Fruit fly (Drosophila melanogaster) whole organism, embryonic: ENCODE data around the gene CCHa1.

Experiments used
- Adf1 ChIP-seq: fragments of 200-800 bp; sonication (Bioruptor generic); IDR thresholded peaks from 2 replicates; pipeline ENCODE4 v1.3.6; 2022; ENCODE audit warnings: missing biosample characterization, missing genetic modification characterization
- CG12659 ChIP-seq: fragments of 200-800 bp; sonication (Bioruptor generic); optimal IDR thresholded peaks from 3 replicates; lab custom pipeline; 2017; ENCODE audit warnings: mild to moderate bottlenecking, missing biosample characterization, missing genetic modification reagents, missing genetic modification characterization
- CG13287 ChIP-seq: fragments of 200-800 bp; sonication (Bioruptor generic); IDR thresholded peaks from 2 replicates; pipeline ENCODE4 v1.3.6; 2022; ENCODE audit warnings: missing biosample characterization, missing genetic modification characterization; ENCODE audit not compliant: partially characterized antibody
- CG14441 ChIP-seq: fragments of 200-800 bp; sonication (Bioruptor generic); IDR thresholded peaks from 2 replicates; pipeline ENCODE4 v1.3.6; 2022; ENCODE audit warnings: missing biosample characterization, missing genetic modification characterization
- CG2202 ChIP-seq: fragments of 200-800 bp; sonication (Bioruptor generic); optimal IDR thresholded peaks from 2 replicates; lab custom pipeline; 2018; ENCODE audit warnings: missing biosample characterization, mild to moderate bottlenecking, missing genetic modification characterization
- CG31365 ChIP-seq: fragments of 200-800 bp; sonication (Bioruptor generic); optimal IDR thresholded peaks from 2 replicates; lab custom pipeline; 2018; ENCODE audit warnings: missing biosample characterization, mild to moderate bottlenecking, missing genetic modification characterization
- CG33213 ChIP-seq: fragments of 200-800 bp; sonication (Bioruptor generic); optimal IDR thresholded peaks from 3 replicates; lab custom pipeline; 2016; ENCODE audit warnings: missing biosample characterization, missing genetic modification characterization
- CG3726 ChIP-seq: fragments of 200-800 bp; sonication (Bioruptor generic); IDR thresholded peaks from 3 replicates; pipeline ENCODE4, ENCODE4 v1.3.6; 2022; ENCODE audit warnings: missing biosample characterization, missing genetic modification characterization
- CG3847 ChIP-seq: fragments of 200-800 bp; sonication (Bioruptor generic); IDR thresholded peaks from 2 replicates; pipeline ENCODE4 v1.3.6; 2022; ENCODE audit warnings: missing biosample characterization, missing genetic modification characterization
- CG6854 ChIP-seq: fragments of 200-800 bp; sonication (Bioruptor generic); optimal IDR thresholded peaks from 3 replicates; lab custom pipeline; 2017; ENCODE audit warnings: missing biosample characterization, mild to moderate bottlenecking, missing genetic modification characterization
- CG7556 ChIP-seq: fragments of 200-800 bp; sonication (Bioruptor generic); optimal IDR thresholded peaks from 2 replicates; lab custom pipeline; 2017; ENCODE audit warnings: missing biosample characterization, mild to moderate bottlenecking, missing genetic modification characterization
- CG8924 ChIP-seq: fragments of 200-800 bp; optimal IDR thresholded peaks from 3 replicates; lab custom pipeline; 2019; ENCODE audit warnings: missing biosample characterization, mild to moderate bottlenecking, missing genetic modification characterization, moderate library complexity
- CG9797 ChIP-seq: fragments of 200-800 bp; sonication (Bioruptor generic); optimal IDR thresholded peaks from 3 replicates; lab custom pipeline; 2018; ENCODE audit warnings: missing biosample characterization, mild to moderate bottlenecking, missing genetic modification characterization
- CG9817 ChIP-seq: fragments of 200-800 bp; sonication (Bioruptor generic); optimal IDR thresholded peaks from 2 replicates; lab custom pipeline; 2018; ENCODE audit warnings: missing biosample characterization, mild to moderate bottlenecking, missing genetic modification characterization, moderate library complexity
- CHES-1-like ChIP-seq: fragments of 200-800 bp; sonication (Bioruptor generic); optimal IDR thresholded peaks from 2 replicates; lab custom pipeline; 2016; ENCODE audit warnings: missing biosample characterization, missing genetic modification characterization
- CoRest ChIP-seq: fragments of 200-800 bp; sonication (Bioruptor generic); optimal IDR thresholded peaks from 3 replicates; lab custom pipeline; 2018; ENCODE audit warnings: missing biosample characterization, mild to moderate bottlenecking, missing genetic modification characterization, moderate library complexity
- Dek ChIP-seq: fragments of 200-800 bp; sonication (Bioruptor generic); optimal IDR thresholded peaks from 3 replicates; lab custom pipeline; 2019; ENCODE audit warnings: missing biosample characterization, mild to moderate bottlenecking, missing genetic modification characterization, moderate library complexity
- Dfd ChIP-seq, 2 experiments: fragments of >200 bp; optimal IDR thresholded peaks; 2 replicates each; lab custom pipeline; 2017; ENCODE audit warnings: missing biosample characterization in 2 of 2, missing genetic modification characterization in 2 of 2
- Dref ChIP-seq: fragments of 200-800 bp; sonication (Bioruptor generic); IDR thresholded peaks from 2 replicates; pipeline ENCODE4 v1.3.6; 2022; ENCODE audit warnings: missing biosample characterization, missing genetic modification characterization
- E2f2 ChIP-seq: fragments of 200-800 bp; sonication (Bioruptor generic); IDR thresholded peaks from 2 replicates; pipeline ENCODE4 v1.3.6; 2022; ENCODE audit warnings: missing biosample characterization, missing genetic modification characterization
- Gug ChIP-seq: fragments of 200-800 bp; sonication (Bioruptor generic); IDR thresholded peaks from 4 replicates; pipeline ENCODE4 v1.3.6; 2022; ENCODE audit warnings: missing biosample characterization, missing genetic modification characterization
- Mad ChIP-seq: fragments of 200-800 bp; sonication (Bioruptor generic); optimal IDR thresholded peaks from 2 replicates; lab custom pipeline; 2016; ENCODE audit warnings: missing biosample characterization, missing genetic modification characterization
- Mrtf ChIP-seq: fragments of 200-800 bp; sonication (Bioruptor generic); IDR thresholded peaks from 3 replicates; pipeline ENCODE4 v1.3.6; 2022; ENCODE audit warnings: missing biosample characterization, missing genetic modification characterization
- NfI ChIP-seq: fragments of 200-800 bp; sonication (Bioruptor generic); optimal IDR thresholded peaks from 3 replicates; lab custom pipeline; 2018; ENCODE audit warnings: missing biosample characterization, mild to moderate bottlenecking, missing genetic modification characterization, moderate library complexity
- Vsx1 ChIP-seq: fragments of 200-800 bp; sonication (Bioruptor generic); optimal IDR thresholded peaks from 2 replicates; lab custom pipeline; 2017; ENCODE audit warnings: missing biosample characterization, mild to moderate bottlenecking, missing genetic modification characterization, missing genetic modification reagents
- Xrp1 ChIP-seq: fragments of 200-800 bp; sonication (Bioruptor generic); IDR thresholded peaks from 2 replicates; pipeline ENCODE4 v1.3.6; 2022; ENCODE audit warnings: missing biosample characterization, missing genetic modification characterization
- ab ChIP-seq: fragments of 200-800 bp; sonication (Bioruptor generic); optimal IDR thresholded peaks from 2 replicates; lab custom pipeline; 2016; ENCODE audit warnings: missing biosample characterization, missing genetic modification characterization
- az2 ChIP-seq: fragments of 200-800 bp; sonication (Bioruptor generic); optimal IDR thresholded peaks from 3 replicates; lab custom pipeline; 2016; ENCODE audit warnings: missing biosample characterization, missing genetic modification characterization
- btn ChIP-seq: fragments of 200-800 bp; sonication (Bioruptor generic); optimal IDR thresholded peaks from 2 replicates; lab custom pipeline; 2016; ENCODE audit warnings: missing biosample characterization, missing genetic modification characterization
- chn ChIP-seq: fragments of 200-800 bp; sonication (Bioruptor generic); optimal IDR thresholded peaks from 2 replicates; lab custom pipeline; 2016; ENCODE audit warnings: missing biosample characterization, missing genetic modification characterization
- da ChIP-seq: fragments of 200-800 bp; sonication (Bioruptor generic); optimal IDR thresholded peaks from 2 replicates; lab custom pipeline; 2016; ENCODE audit warnings: missing biosample characterization, missing genetic modification characterization
- dati ChIP-seq: fragments of 200-800 bp; sonication (Bioruptor generic); IDR thresholded peaks from 2 replicates; pipeline ENCODE4 v1.3.6; 2022; ENCODE audit warnings: missing biosample characterization, missing genetic modification characterization
- dm ChIP-seq: fragments of 200-800 bp; sonication (Bioruptor generic); optimal IDR thresholded peaks from 3 replicates; lab custom pipeline; 2016; ENCODE audit warnings: missing biosample characterization, missing genetic modification characterization
- emc ChIP-seq: fragments of 200-800 bp; sonication (Bioruptor generic); optimal IDR thresholded peaks from 2 replicates; lab custom pipeline; 2016; ENCODE audit warnings: missing biosample characterization, missing genetic modification characterization
- gsb ChIP-seq: fragments of 200-800 bp; sonication (Bioruptor generic); IDR thresholded peaks from 2 replicates; pipeline ENCODE4 v1.3.6; 2022; ENCODE audit warnings: missing biosample characterization, missing genetic modification characterization
- ham ChIP-seq: fragments of 200-800 bp; sonication (Bioruptor generic); IDR thresholded peaks from 2 replicates; pipeline ENCODE4 v1.3.6; 2022; ENCODE audit warnings: missing biosample characterization, missing genetic modification characterization
- jumu ChIP-seq: fragments of 200-800 bp; sonication (Bioruptor generic); optimal IDR thresholded peaks from 3 replicates; lab custom pipeline; 2016; ENCODE audit warnings: missing biosample characterization, missing genetic modification characterization
- kay ChIP-seq: fragments of 200-800 bp; sonication (Bioruptor generic); optimal IDR thresholded peaks from 2 replicates; lab custom pipeline; 2016; ENCODE audit warnings: missing biosample characterization, missing genetic modification characterization
- knrl ChIP-seq: fragments of 200-800 bp; sonication (Bioruptor generic); IDR thresholded peaks from 3 replicates; pipeline ENCODE4 v1.3.6; 2022; ENCODE audit warnings: missing biosample characterization, missing genetic modification characterization; ENCODE audit not compliant: partially characterized antibody
- nau ChIP-seq: fragments of 200-800 bp; sonication (Bioruptor generic); optimal IDR thresholded peaks from 3 replicates; lab custom pipeline; 2017; ENCODE audit warnings: missing biosample characterization, mild to moderate bottlenecking, missing genetic modification characterization, missing genetic modification reagents
- nmo ChIP-seq: fragments of 200-800 bp; sonication (Bioruptor generic); optimal IDR thresholded peaks from 2 replicates; lab custom pipeline; 2018; ENCODE audit warnings: missing biosample characterization, mild to moderate bottlenecking, missing genetic modification characterization, moderate library complexity
- nom ChIP-seq: fragments of 200-800 bp; sonication (Bioruptor generic); optimal IDR thresholded peaks from 2 replicates; lab custom pipeline; 2017; ENCODE audit warnings: missing biosample characterization, missing genetic modification characterization, mild to moderate bottlenecking, moderate library complexity, missing genetic modification reagents
- p53 ChIP-seq: fragments of 200-800 bp; sonication (Bioruptor generic); optimal IDR thresholded peaks from 2 replicates; lab custom pipeline; 2016; ENCODE audit warnings: missing biosample characterization, missing genetic modification characterization
- pum ChIP-seq: fragments of 200-800 bp; sonication (Bioruptor generic); optimal IDR thresholded peaks from 2 replicates; lab custom pipeline; 2016; ENCODE audit warnings: missing biosample characterization, missing genetic modification characterization
- sens-2 ChIP-seq: fragments of 200-800 bp; sonication (Bioruptor generic); IDR thresholded peaks from 2 replicates; pipeline ENCODE4 v1.3.6; 2022; ENCODE audit warnings: missing biosample characterization, missing genetic modification characterization
- ssp ChIP-seq: fragments of 200-800 bp; sonication (Bioruptor generic); IDR thresholded peaks from 2 replicates; pipeline ENCODE4 v1.3.6; 2022; ENCODE audit warnings: missing biosample characterization, missing genetic modification characterization
- stwl ChIP-seq: fragments of 200-800 bp; sonication (Bioruptor generic); optimal IDR thresholded peaks from 3 replicates; lab custom pipeline; 2018; ENCODE audit warnings: missing biosample characterization, mild to moderate bottlenecking, missing genetic modification characterization, moderate library complexity
- tgo ChIP-seq: fragments of 200-800 bp; sonication (Bioruptor generic); IDR thresholded peaks from 3 replicates; pipeline ENCODE4 v1.3.6; 2022; ENCODE audit warnings: missing biosample characterization, missing genetic modification characterization
- trh ChIP-seq: fragments of 200-800 bp; sonication (Bioruptor generic); optimal IDR thresholded peaks from 2 replicates; lab custom pipeline; 2016; ENCODE audit warnings: missing biosample characterization, missing genetic modification characterization
- ttk ChIP-seq: fragments of 200-800 bp; sonication (Bioruptor generic); IDR thresholded peaks from 2 replicates; pipeline ENCODE4 v2.1.2; 2022; ENCODE audit warnings: missing biosample characterization, missing genetic modification characterization
- tup ChIP-seq: fragments of 200-800 bp; sonication (Bioruptor generic); optimal IDR thresholded peaks from 2 replicates; lab custom pipeline; 2016; ENCODE audit warnings: missing biosample characterization, mild to moderate bottlenecking, missing genetic modification characterization, moderate library complexity

CCHa1 gene

dm6 chr3R:14122347-14122812 lies 25.7 kb upstream of the CCHa1 start, which contains the start of the genes Abi and twf (continued):
- TF ChIP-seq CG31365 (tag; lab: Kevin White, UChicago) (no peak), kay (GFP tag; lab: Kevin White, UChicago) (peak; percentile 85), Xrp1 (GFP tag; lab: Robert Waterston, UW) (peak; percentile 72; the same call in 1 of the 2 replicates), CG3847 (GFP tag; lab: Robert Waterston, UW) (peak; percentile 79), da (GFP tag; lab: Kevin White, UChicago) (peak; percentile 40), nmo (GFP tag; lab: Kevin White, UChicago) (peak; percentile 75), emc (GFP tag; lab: Kevin White, UChicago) (peak; percentile 20), CG9817 (tag; lab: Kevin White, UChicago) (peak; percentile 61), jumu (GFP tag; lab: Kevin White, UChicago) (peak; percentile 51), dati (no peak), tgo (GFP tag; lab: Robert Waterston, UW) (peak; percentile 67), CG3726 (GFP tag; lab: Robert Waterston, UW) (0 out of 3 replicates have a peak, but pooled peaks have one; percentile 38), Dref (0 out of 2 replicates have a peak, but pooled peaks have one; percentile 8), knrl (GFP tag; lab: Robert Waterston, UW) (no peak), chn (peak; percentile 71), CG33213 (GFP tag; lab: Kevin White, UChicago) (peak; percentile 29), CG7556 (GFP tag; lab: Kevin White, UChicago) (peak; percentile 50), CG2202 (tag; lab: Kevin White, UChicago) (peak; percentile 22), nau (GFP tag; lab: Kevin White, UChicago) (no peak), ttk (peak; percentile 41), Mrtf (GFP tag; lab: Robert Waterston, UW) (no peak), ab (no peak), CG8924 (tag; lab: Kevin White, UChicago) (peak; percentile 24), pum (peak; percentile 45), p53 (GFP tag; lab: Kevin White, UChicago) (no peak), Dfd (GFP tag; optimal IDR thresholded peaks at IDR 0.05; lab: Kevin White, UChicago) (no peak), CG6854 (GFP tag; lab: Kevin White, UChicago) (no peak), gsb (GFP tag; lab: Robert Waterston, UW) (no peak), sens-2 (GFP tag; lab: Robert Waterston, UW) (no peak), btn (GFP tag; lab: Kevin White, UChicago) (no peak), CoRest (tag; lab: Kevin White, UChicago) (peak; percentile 77), ham (GFP tag; lab: Robert Waterston, UW) (no peak), nom (no peak), Adf1 (GFP tag; lab: Robert Waterston, UW) (peak; percentile 78), ssp (peak; percentile 45), CHES-1-like (GFP tag; lab: Kevin White, UChicago) (peak; percentile 4), CG13287 (GFP tag; lab: Robert Waterston, UW) (peak; percentile 45; the same call in 1 of the 2 replicates), CG14441 (GFP tag; lab: Robert Waterston, UW) (peak; percentile 49; the same call in 1 of the 2 replicates), E2f2 (GFP tag; lab: Robert Waterston, UW) (peak; percentile 54), az2 (GFP tag; lab: Kevin White, UChicago) (peak; percentile 70), trh (peak; percentile 38), tup (GFP tag; lab: Kevin White, UChicago) (peak; percentile 46), CG9797 (GFP tag; lab: Kevin White, UChicago) (peak; percentile 75), Mad (peak; percentile 58), CG12659 (GFP tag; lab: Kevin White, UChicago) (peak; percentile 80), stwl (peak; percentile 79), NfI (peak; percentile 64), Dek (tag; lab: Kevin White, UChicago) (peak; percentile 38), Vsx1 (GFP tag; lab: Kevin White, UChicago) (no peak), Gug (GFP tag; lab: Robert Waterston, UW) (peak; percentile 18; the same call in 1 of the 4 replicates), dm (GFP tag; lab: Kevin White, UChicago) (peak; percentile 17)
